Fruit fly (Drosophila melanogaster): ENCODE results near the gene Gr22e.

- no peak for TF ChIP-seq Clk (GFP tag; optimal IDR thresholded peaks at IDR 0.05)
- TF ChIP-seq bab1 (GFP tag; optimal IDR thresholded peaks at IDR 0.05): peak; percentile 23
Observed at dm6 chr2L:1751953-1752352, 31.9 kb upstream of the Gr22e start, which contains the start of the genes CG17712 and CG17648.
